Fruit fly (Drosophila melanogaster) whole organism, embryonic: Measurements from ENCODE around the gene Traf-like.

Source experiments
- CG10274 ChIP-seq: fragments of 200-800 bp; sonication (Bioruptor generic); optimal IDR thresholded peaks from 3 replicates; lab custom pipeline; 2017; ENCODE audit warnings: missing biosample characterization, mild to moderate bottlenecking, missing genetic modification characterization
- CG11085 ChIP-seq: fragments of 200-800 bp; sonication (Bioruptor generic); IDR thresholded peaks from 2 replicates; pipeline ENCODE4 v1.3.6; 2022; ENCODE audit warnings: missing biosample characterization, missing genetic modification characterization
- CG12104 ChIP-seq: fragments of 200-800 bp; sonication (Bioruptor generic); optimal IDR thresholded peaks from 3 replicates; lab custom pipeline; 2016; ENCODE audit warnings: missing biosample characterization, missing genetic modification characterization
- CG12299 ChIP-seq: fragments of 200-800 bp; sonication (Bioruptor generic); optimal IDR thresholded peaks from 2 replicates; lab custom pipeline; 2018; ENCODE audit warnings: missing biosample characterization, mild to moderate bottlenecking, missing genetic modification characterization
- CG12659 ChIP-seq: fragments of 200-800 bp; sonication (Bioruptor generic); optimal IDR thresholded peaks from 3 replicates; lab custom pipeline; 2017; ENCODE audit warnings: mild to moderate bottlenecking, missing biosample characterization, missing genetic modification reagents, missing genetic modification characterization
- CG14860 ChIP-seq: fragments of 200-800 bp; sonication (Bioruptor generic); IDR thresholded peaks from 3 replicates; pipeline ENCODE4 v1.3.6; 2022; ENCODE audit warnings: missing biosample characterization, missing genetic modification characterization; ENCODE audit not compliant: partially characterized antibody
- CG15073 ChIP-seq: fragments of 200-800 bp; sonication (Bioruptor generic); optimal IDR thresholded peaks from 2 replicates; lab custom pipeline; 2016; ENCODE audit warnings: missing biosample characterization, missing genetic modification characterization
- CG16815 ChIP-seq: fragments of 200-800 bp; sonication (Bioruptor generic); optimal IDR thresholded peaks from 3 replicates; lab custom pipeline; 2017; ENCODE audit warnings: missing biosample characterization, mild to moderate bottlenecking, missing genetic modification characterization
- CG17359 ChIP-seq: fragments of 200-800 bp; sonication (Bioruptor generic); optimal IDR thresholded peaks from 3 replicates; lab custom pipeline; 2018; ENCODE audit warnings: missing biosample characterization, mild to moderate bottlenecking, missing genetic modification characterization, moderate library complexity
- CG2199 ChIP-seq: fragments of 200-800 bp; sonication (Bioruptor generic); IDR thresholded peaks from 3 replicates; pipeline ENCODE4 v1.3.6; 2022; ENCODE audit warnings: missing biosample characterization, missing genetic modification characterization
- CG2678 ChIP-seq: fragments of 200-800 bp; sonication (Bioruptor generic); optimal IDR thresholded peaks from 3 replicates; lab custom pipeline; 2019; ENCODE audit warnings: missing biosample characterization, mild to moderate bottlenecking, missing genetic modification characterization, moderate library complexity
- CG3163 ChIP-seq: fragments of 200-800 bp; sonication (Bioruptor generic); optimal IDR thresholded peaks from 3 replicates; lab custom pipeline; 2016; ENCODE audit warnings: missing biosample characterization, missing genetic modification characterization
- CG4328 ChIP-seq: fragments of 200-800 bp; sonication (Bioruptor generic); optimal IDR thresholded peaks from 3 replicates; lab custom pipeline; 2017; ENCODE audit warnings: missing biosample characterization, missing genetic modification reagents, missing genetic modification characterization
- CG4424 ChIP-seq: fragments of 200-800 bp; sonication (Bioruptor generic); optimal IDR thresholded peaks from 3 replicates; lab custom pipeline; 2016; ENCODE audit warnings: missing biosample characterization, missing genetic modification characterization
- CG6689 ChIP-seq: fragments of 200-800 bp; sonication (Bioruptor generic); IDR thresholded peaks from 2 replicates; pipeline ENCODE4 v1.3.6; 2022; ENCODE audit warnings: missing biosample characterization, missing genetic modification characterization
- CG7928 ChIP-seq: fragments of 200-800 bp; sonication (Bioruptor generic); optimal IDR thresholded peaks from 2 replicates; lab custom pipeline; 2017; ENCODE audit warnings: missing biosample characterization, mild to moderate bottlenecking, missing genetic modification characterization
- CG7987 ChIP-seq: fragments of 200-800 bp; sonication (Bioruptor generic); optimal IDR thresholded peaks from 2 replicates; lab custom pipeline; 2018; ENCODE audit warnings: missing biosample characterization, mild to moderate bottlenecking, missing genetic modification characterization, moderate library complexity
- CG8281 ChIP-seq: fragments of 200-800 bp; sonication (Bioruptor generic); optimal IDR thresholded peaks from 2 replicates; lab custom pipeline; 2018; ENCODE audit warnings: missing biosample characterization, mild to moderate bottlenecking, missing genetic modification characterization, moderate library complexity
- CG8765 ChIP-seq: fragments of 200-800 bp; sonication (Bioruptor generic); IDR thresholded peaks from 2 replicates; pipeline ENCODE4 v1.3.6; 2022; ENCODE audit warnings: missing biosample characterization, missing genetic modification characterization
- CG9609 ChIP-seq: fragments of 200-800 bp; sonication (Bioruptor generic); optimal IDR thresholded peaks from 3 replicates; lab custom pipeline; 2016; ENCODE audit warnings: missing biosample characterization, missing genetic modification characterization
- CTCF ChIP-seq: fragments of 200-800 bp; sonication (Bioruptor generic); optimal IDR thresholded peaks from 2 replicates; lab custom pipeline; 2017; ENCODE audit warnings: missing biosample characterization, mild to moderate bottlenecking, missing genetic modification characterization, moderate library complexity
- Dfd ChIP-seq, 2 experiments: fragments of >200 bp; optimal IDR thresholded peaks; 2 replicates each; lab custom pipeline; 2017; ENCODE audit warnings: missing biosample characterization in 2 of 2, missing genetic modification characterization in 2 of 2
- Fer1 ChIP-seq: fragments of 200-800 bp; sonication (Bioruptor generic); optimal IDR thresholded peaks from 2 replicates; lab custom pipeline; 2017; ENCODE audit warnings: missing biosample characterization, mild to moderate bottlenecking, missing genetic modification characterization
- Gsc ChIP-seq: fragments of 200-800 bp; sonication (Bioruptor generic); IDR thresholded peaks from 2 replicates; pipeline ENCODE4 v1.3.6; 2022; ENCODE audit warnings: missing biosample characterization, missing genetic modification characterization
- Gug ChIP-seq: fragments of 200-800 bp; sonication (Bioruptor generic); IDR thresholded peaks from 4 replicates; pipeline ENCODE4 v1.3.6; 2022; ENCODE audit warnings: missing biosample characterization, missing genetic modification characterization
- HmgZ ChIP-seq: fragments of 200-800 bp; sonication (Bioruptor generic); optimal IDR thresholded peaks from 2 replicates; lab custom pipeline; 2018; ENCODE audit warnings: missing biosample characterization, mild to moderate bottlenecking, missing genetic modification characterization
- NfI ChIP-seq: fragments of 200-800 bp; sonication (Bioruptor generic); optimal IDR thresholded peaks from 3 replicates; lab custom pipeline; 2018; ENCODE audit warnings: missing biosample characterization, mild to moderate bottlenecking, missing genetic modification characterization, moderate library complexity
- Oaz ChIP-seq: fragments of 200-800 bp; sonication (Bioruptor generic); IDR thresholded peaks from 2 replicates; pipeline ENCODE4 v1.3.6; 2022; ENCODE audit warnings: missing biosample characterization, missing genetic modification characterization
- Opbp ChIP-seq: fragments of 200-800 bp; sonication (Bioruptor generic); IDR thresholded peaks from 3 replicates; pipeline ENCODE4 v1.3.6; 2022; ENCODE audit warnings: missing biosample characterization, missing genetic modification characterization; ENCODE audit not compliant: partially characterized antibody
- Ssrp ChIP-seq: fragments of 200-800 bp; sonication (Bioruptor generic); optimal IDR thresholded peaks from 2 replicates; lab custom pipeline; 2018; ENCODE audit warnings: missing biosample characterization, mild to moderate bottlenecking, missing genetic modification characterization, moderate library complexity
- Usf ChIP-seq: fragments of 200-800 bp; sonication (Bioruptor generic); optimal IDR thresholded peaks from 2 replicates; lab custom pipeline; 2017; ENCODE audit warnings: missing genotype, missing biosample characterization, missing genetic modification characterization
- Vsx1 ChIP-seq: fragments of 200-800 bp; sonication (Bioruptor generic); optimal IDR thresholded peaks from 2 replicates; lab custom pipeline; 2017; ENCODE audit warnings: missing biosample characterization, mild to moderate bottlenecking, missing genetic modification characterization, missing genetic modification reagents
- ap ChIP-seq: fragments of 200-800 bp; sonication (Bioruptor generic); IDR thresholded peaks from 2 replicates; pipeline ENCODE4 v1.3.6; 2022; ENCODE audit warnings: missing biosample characterization, missing genetic modification characterization
- cad ChIP-seq: fragments of >200 bp; optimal IDR thresholded peaks from 2 replicates; lab custom pipeline; 2017; ENCODE audit warnings: missing biosample characterization, missing genetic modification characterization
- corto ChIP-seq: fragments of 200-800 bp; sonication (Bioruptor generic); optimal IDR thresholded peaks from 2 replicates; lab custom pipeline; 2016; ENCODE audit warnings: missing biosample characterization, mild to moderate bottlenecking, missing genetic modification characterization, moderate library complexity
- dmrt99B ChIP-seq: fragments of 200-800 bp; sonication (Bioruptor generic); optimal IDR thresholded peaks from 2 replicates; lab custom pipeline; 2018; ENCODE audit warnings: missing biosample characterization, mild to moderate bottlenecking, missing genetic modification characterization, moderate library complexity
- en ChIP-seq: fragments of 200-800 bp; sonication (Bioruptor generic); optimal IDR thresholded peaks from 2 replicates; lab custom pipeline; 2016; ENCODE audit warnings: missing biosample characterization, missing genetic modification characterization
- esg ChIP-seq: fragments of 200-800 bp; sonication (Bioruptor generic); conservative IDR thresholded peaks from 2 replicates; pipeline ENCODE4 v1.3.6; 2022; ENCODE audit warnings: missing biosample characterization, missing genetic modification characterization
- eyg ChIP-seq: fragments of 200-800 bp; sonication (Bioruptor generic); optimal IDR thresholded peaks from 3 replicates; lab custom pipeline; 2016; ENCODE audit warnings: missing biosample characterization, missing genetic modification characterization
- fd96Cb ChIP-seq: fragments of 200-800 bp; sonication (Bioruptor generic); optimal IDR thresholded peaks from 2 replicates; lab custom pipeline; 2018; ENCODE audit warnings: missing biosample characterization, mild to moderate bottlenecking, missing genetic modification characterization, moderate library complexity
- ham ChIP-seq: fragments of 200-800 bp; sonication (Bioruptor generic); IDR thresholded peaks from 2 replicates; pipeline ENCODE4 v1.3.6; 2022; ENCODE audit warnings: missing biosample characterization, missing genetic modification characterization
- hb ChIP-seq: fragments of 200-800 bp; sonication (Bioruptor generic); IDR thresholded peaks from 3 replicates; pipeline ENCODE4 v1.3.6; 2022; ENCODE audit warnings: missing biosample characterization, missing genetic modification characterization; ENCODE audit not compliant: partially characterized antibody
- hth ChIP-seq: fragments of >200 bp; optimal IDR thresholded peaks from 2 replicates; lab custom pipeline; 2017; ENCODE audit warnings: inconsistent platforms
- odd ChIP-seq: fragments of 200-800 bp; sonication (Bioruptor generic); optimal IDR thresholded peaks from 2 replicates; lab custom pipeline; 2017; ENCODE audit warnings: missing biosample characterization, mild to moderate bottlenecking, missing genetic modification characterization
- prd ChIP-seq, 3 experiments: fragments of >200 bp in 2 of 3; fragments of 200-800 bp in 1 of 3; sonication (Bioruptor generic) in 1 of 3; optimal IDR thresholded peaks in 2 of 3; IDR thresholded peaks in 1 of 3; 2 replicates in 2 of 3; 3 replicates in 1 of 3; pipeline versions ENCODE4 v1.3.6 to Lab custom; 2017 to 2022; ENCODE audit warnings: missing biosample characterization in 1 of 3, missing genetic modification characterization in 1 of 3
- ro ChIP-seq: fragments of 200-800 bp; sonication (Bioruptor generic); IDR thresholded peaks from 2 replicates; pipeline ENCODE4 v1.3.6; 2022; ENCODE audit warnings: missing biosample characterization, missing genetic modification characterization
- stwl ChIP-seq: fragments of 200-800 bp; sonication (Bioruptor generic); optimal IDR thresholded peaks from 3 replicates; lab custom pipeline; 2018; ENCODE audit warnings: missing biosample characterization, mild to moderate bottlenecking, missing genetic modification characterization, moderate library complexity
- tup ChIP-seq: fragments of 200-800 bp; sonication (Bioruptor generic); optimal IDR thresholded peaks from 2 replicates; lab custom pipeline; 2016; ENCODE audit warnings: missing biosample characterization, mild to moderate bottlenecking, missing genetic modification characterization, moderate library complexity
- unc-4 ChIP-seq: fragments of 200-800 bp; sonication (Bioruptor generic); IDR thresholded peaks from 2 replicates; pipeline ENCODE4 v1.3.6; 2022; ENCODE audit warnings: missing biosample characterization, missing genetic modification characterization; ENCODE audit not compliant: partially characterized antibody
- vnd ChIP-seq: fragments of 200-800 bp; sonication (Bioruptor generic); IDR thresholded peaks from 3 replicates; pipeline ENCODE4 v1.3.6; 2022; ENCODE audit warnings: missing biosample characterization, missing genetic modification characterization; ENCODE audit not compliant: partially characterized antibody

The Traf-like gene

DNA sequence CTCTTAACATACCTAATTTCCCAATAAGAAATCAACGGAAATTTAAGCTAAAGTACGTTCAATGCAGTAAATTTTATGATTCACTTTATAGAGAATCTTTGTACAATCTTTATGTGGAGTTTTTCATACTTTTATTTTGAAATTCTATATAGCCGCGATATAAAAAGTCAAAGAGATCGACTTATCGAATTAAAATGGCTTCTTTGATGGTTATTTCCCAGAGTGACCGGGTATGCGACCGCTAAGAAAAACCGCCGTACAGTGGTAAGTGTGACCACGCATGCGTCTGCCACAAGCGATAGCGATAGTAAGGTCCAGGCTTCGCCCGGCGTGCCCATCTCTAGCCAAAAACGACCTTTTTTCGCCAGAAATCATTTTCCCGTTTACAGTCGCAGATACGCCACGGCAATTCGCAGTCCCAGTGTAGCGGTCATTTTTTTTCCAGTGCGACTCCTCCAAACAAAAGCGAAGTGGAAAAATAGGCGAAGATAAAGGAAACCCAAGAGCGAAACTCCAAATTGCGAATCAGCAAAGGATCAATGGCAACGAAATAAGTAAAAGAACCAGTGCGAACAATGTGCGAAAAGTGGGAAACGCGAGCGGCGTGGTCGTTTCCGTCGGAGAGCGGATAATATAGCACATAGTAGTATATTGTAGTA, 7.7 kb downstream of the Traf-like start, which contains the start of gene hang (continued):
- peak; percentile 32 for TF ChIP-seq CG2678 (tag; lab: Kevin White, UChicago)
- TF ChIP-seq esg (GFP tag; lab: Robert Waterston, UW), result no peak
- peak; percentile 58; the same call in 1 of the 3 replicates for TF ChIP-seq vnd
- peak; percentile 13 for TF ChIP-seq CG17359 (tag; lab: Kevin White, UChicago)
- no peak for TF ChIP-seq CG12104 (GFP tag; lab: Kevin White, UChicago)
- TF ChIP-seq hth (lab: Kevin White, UChicago), result no peak
- TF ChIP-seq Oaz (GFP tag; lab: Robert Waterston, UW), result no peak
- TF ChIP-seq CG15073 (GFP tag; lab: Kevin White, UChicago), result no peak
- peak; percentile 72 for TF ChIP-seq CG7987 (GFP tag; lab: Kevin White, UChicago)
- no peak for TF ChIP-seq CG3163
- TF ChIP-seq corto (GFP tag; lab: Kevin White, UChicago), result no peak
- no peak for TF ChIP-seq CG16815 (GFP tag; lab: Kevin White, UChicago)
- TF ChIP-seq CG14860, result peak; percentile 15; the same call in 1 of the 3 replicates
- TF ChIP-seq Gug (GFP tag; lab: Robert Waterston, UW), result peak; percentile 31; the same call in 1 of the 4 replicates
- TF ChIP-seq stwl (tag; lab: Kevin White, UChicago), result peak; percentile 31
- no peak for TF ChIP-seq Ssrp (tag; lab: Kevin White, UChicago)
- no peak for TF ChIP-seq CG11085
- peak; percentile 77 for TF ChIP-seq CG12299 (tag; lab: Kevin White, UChicago)
- TF ChIP-seq CG9609 (GFP tag; lab: Kevin White, UChicago), result peak; percentile 7
- TF ChIP-seq Dfd (GFP tag; optimal IDR thresholded peaks at IDR 0.05; lab: Kevin White, UChicago), result no peak
- TF ChIP-seq tup, result no peak
- TF ChIP-seq CG10274 (GFP tag; lab: Kevin White, UChicago), result no peak
- TF ChIP-seq CG12659 (GFP tag; lab: Kevin White, UChicago), result peak; percentile 85
- peak; percentile 24 for TF ChIP-seq NfI (GFP tag; lab: Kevin White, UChicago)
- TF ChIP-seq CG8281, result no peak
- TF ChIP-seq CG2199 (GFP tag; lab: Robert Waterston, UW), result 0 out of 3 replicates have a peak, but pooled peaks have one; percentile 28
- no peak for TF ChIP-seq ap (GFP tag; lab: Robert Waterston, UW)
- TF ChIP-seq ro (GFP tag; lab: Robert Waterston, UW), result no peak
- peak; percentile 38; the same call in 2 of the 3 replicates for TF ChIP-seq hb (GFP tag; lab: Robert Waterston, UW)
- TF ChIP-seq CG6689 (GFP tag; lab: Robert Waterston, UW), result no peak
- TF ChIP-seq dmrt99B (tag; lab: Kevin White, UChicago), result no peak
- TF ChIP-seq odd (GFP tag; lab: Kevin White, UChicago), result peak; percentile 62
- peak; percentile 25 for TF ChIP-seq CG7928
- no peak for TF ChIP-seq CG4328 (GFP tag; lab: Kevin White, UChicago)
- TF ChIP-seq HmgZ (tag; lab: Kevin White, UChicago), result peak; percentile 34
- no peak for TF ChIP-seq Vsx1 (GFP tag; lab: Kevin White, UChicago)
- TF ChIP-seq en (GFP tag; lab: Kevin White, UChicago), result no peak
- TF ChIP-seq prd (optimal IDR thresholded peaks at IDR 0.05; lab: Kevin White, UChicago), result no peak
- peak; percentile 38; the same call in 2 of the 3 replicates for TF ChIP-seq prd (GFP tag; IDR thresholded peaks at IDR 0.05; lab: Robert Waterston, UW)
- TF ChIP-seq CG4424 (GFP tag; lab: Kevin White, UChicago), result peak; percentile 1
- TF ChIP-seq CG8765 (GFP tag; lab: Robert Waterston, UW), result no peak
- no peak for TF ChIP-seq cad
- peak; percentile 37 for TF ChIP-seq eyg (GFP tag; lab: Kevin White, UChicago)
- peak; percentile 89 for TF ChIP-seq Opbp (GFP tag; lab: Robert Waterston, UW)
- no peak for TF ChIP-seq Gsc (GFP tag; lab: Robert Waterston, UW)
- TF ChIP-seq fd96Cb, result no peak
- peak; percentile 71 for TF ChIP-seq unc-4
- no peak for TF ChIP-seq CTCF
- TF ChIP-seq ham (GFP tag; lab: Robert Waterston, UW), result no peak
- TF ChIP-seq Usf (GFP tag; lab: Kevin White, UChicago), result no peak
- peak; percentile 73 for TF ChIP-seq Fer1 (GFP tag; lab: Kevin White, UChicago)
